Worm (Caenorhabditis elegans): ENCODE measurements around the gene rps-16.

The rps-16 gene

ce11 chrV:14955676-14956075, 44.7 kb downstream of the rps-16 start, which contains the start of gene F02D8.9:
Gene F02D8.9 (minus strand): TSS chrV:14955776.
- no peak for TF ChIP-seq nhr-12 (tag; optimal IDR thresholded peaks at IDR 0.05)
- no peak for TF ChIP-seq zag-1 (tag; optimal IDR thresholded peaks at IDR 0.05)
- TF ChIP-seq unc-39 (tag; optimal IDR thresholded peaks at IDR 0.05), result no peak
- no peak for TF ChIP-seq nhr-43 (tag; optimal IDR thresholded peaks at IDR 0.05; ENCODE audit: poor library complexity, severe bottlenecking)
- no peak for TF ChIP-seq hmg-11 (tag; optimal IDR thresholded peaks at IDR 0.05)
- TF ChIP-seq nhr-76 (tag; optimal IDR thresholded peaks at IDR 0.05), result no peak
- no peak for TF ChIP-seq skn-1 (tag; optimal IDR thresholded peaks at IDR 0.05)
- TF ChIP-seq nhr-23 (tag; optimal IDR thresholded peaks at IDR 0.05), result no peak
- TF ChIP-seq sea-2 (GFP tag; optimal IDR thresholded peaks at IDR 0.05), result no peak

ce11 chrV:14954633-14955032, 45.7 kb downstream of the rps-16 start, which contains the start of gene C30G7.5:
Gene C30G7.5 (minus strand): TSS chrV:14954733.
- TF ChIP-seq elt-2 (tag; optimal IDR thresholded peaks at IDR 0.05), result no peak
- TF ChIP-seq mml-1 (tag; optimal IDR thresholded peaks at IDR 0.05), result no peak
- TF ChIP-seq fkh-2 (tag; optimal IDR thresholded peaks at IDR 0.05), result no peak
- TF ChIP-seq ztf-4 (tag; optimal IDR thresholded peaks at IDR 0.05), result no peak
- TF ChIP-seq pha-4 (tag; optimal IDR thresholded peaks at IDR 0.05), result no peak
- no peak for TF ChIP-seq sea-2 (GFP tag; optimal IDR thresholded peaks at IDR 0.05)
- TF ChIP-seq nhr-12 (tag; optimal IDR thresholded peaks at IDR 0.05), result no peak
- no peak for TF ChIP-seq nhr-43 (tag; optimal IDR thresholded peaks at IDR 0.05; ENCODE audit: poor library complexity, severe bottlenecking)
- TF ChIP-seq lin-39 (tag; optimal IDR thresholded peaks at IDR 0.05), result no peak
- TF ChIP-seq jun-1 (tag; optimal IDR thresholded peaks at IDR 0.05), result no peak
- no peak for TF ChIP-seq nhr-76 (tag; optimal IDR thresholded peaks at IDR 0.05)
- no peak for TF ChIP-seq elt-3 (tag; optimal IDR thresholded peaks at IDR 0.05)

Data from whole organism, L3 larva.